Worm (Caenorhabditis elegans) whole organism, dauer: ENCODE data around the gene srw-94.

ENCODE experiments used
- unc-62 ChIP-seq: sonication (generic microtip); optimal IDR thresholded peaks from 2 replicates; lab custom pipeline; 2017; ENCODE audit warnings: missing biosample characterization, missing genetic modification reagents, missing genetic modification characterization

Gene srw-94

DNA sequence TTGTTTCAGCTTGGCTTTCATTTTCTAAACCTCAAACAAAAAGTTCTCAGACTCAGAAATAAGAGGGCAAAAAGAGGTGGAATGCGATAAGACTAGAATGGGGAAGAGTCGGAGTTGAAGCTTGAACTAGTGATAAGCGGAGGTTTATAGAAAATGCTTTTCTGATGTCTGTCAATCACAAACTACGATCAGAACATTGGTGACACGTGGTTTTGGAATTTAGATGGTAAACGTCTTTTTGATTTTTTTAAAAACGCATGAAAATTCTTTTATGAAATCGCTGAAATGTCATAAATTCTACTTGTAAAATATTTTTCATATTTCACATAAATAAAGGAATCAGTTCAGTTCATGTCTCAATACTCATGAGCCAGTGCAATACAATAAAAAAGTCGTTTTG is 6.8 kb downstream of the srw-94 start, which contains the start of gene H06H21.8:
Gene H06H21.8, minus strand, starts transcription at position 78 of the 400 bp plus-strand sequence.
- no peak for TF ChIP-seq unc-62

DNA sequence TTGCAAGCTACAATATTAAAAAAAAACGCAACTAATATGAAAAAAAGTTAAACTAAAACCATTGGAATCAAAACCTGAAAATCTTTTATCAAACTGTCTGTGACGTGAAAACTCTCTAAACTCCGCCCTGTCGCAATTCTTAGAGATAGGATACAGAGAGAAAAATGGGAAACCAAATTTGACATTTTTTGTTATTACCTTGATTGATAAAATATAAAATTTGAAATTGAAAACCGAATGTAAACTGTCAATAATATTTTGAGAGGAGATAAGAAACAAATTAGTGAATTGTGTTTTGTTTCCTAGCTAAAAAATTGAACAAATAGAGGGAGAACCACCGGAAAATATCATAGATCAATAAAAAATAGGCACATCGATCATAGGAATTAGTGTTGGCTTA is 7.6 kb downstream of the srw-94 start:
- TF ChIP-seq unc-62: no peak

DNA sequence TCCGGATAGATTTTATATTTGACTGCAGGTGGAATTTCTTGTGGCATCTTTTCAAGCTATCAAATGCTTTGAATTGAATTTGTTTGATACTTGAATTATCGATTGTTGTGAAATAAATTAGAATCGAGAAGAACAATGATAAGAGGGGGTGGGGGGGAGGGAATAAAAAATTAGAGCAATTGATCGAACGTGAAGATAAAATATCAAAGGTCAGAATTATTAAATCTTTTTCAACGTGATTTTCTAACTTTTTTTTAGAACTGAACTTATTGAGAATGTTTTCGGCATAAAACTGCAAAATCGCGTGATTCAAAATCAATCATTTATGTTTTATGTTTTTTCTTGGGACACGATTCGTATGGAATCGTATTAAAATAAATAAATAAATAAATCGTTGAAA is 12.9 kb downstream of the srw-94 start, which contains the start of gene mpz-4:
Gene mpz-4, minus strand, starts transcription at position 101 of the 400 bp plus-strand sequence.
- no peak for TF ChIP-seq unc-62

DNA sequence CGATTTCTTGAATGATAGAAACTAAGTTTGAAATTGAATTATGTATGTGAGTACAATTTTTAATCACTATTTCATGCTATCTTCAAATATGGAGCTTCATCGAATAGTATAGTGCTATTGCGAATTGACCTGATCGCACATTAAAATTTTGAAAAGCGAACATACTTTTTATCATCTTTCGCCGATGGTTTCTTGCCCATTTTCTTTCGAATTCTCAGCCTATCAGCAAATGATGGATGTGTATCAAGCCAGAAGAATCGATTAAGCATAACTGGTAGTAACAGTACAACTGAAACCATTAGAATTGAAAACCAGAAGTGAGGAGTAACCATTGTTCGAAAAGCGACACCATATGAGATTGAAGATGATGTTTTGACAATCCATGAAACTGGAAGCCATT is 15.4 kb downstream of the srw-94 start:
- no peak for TF ChIP-seq unc-62

DNA sequence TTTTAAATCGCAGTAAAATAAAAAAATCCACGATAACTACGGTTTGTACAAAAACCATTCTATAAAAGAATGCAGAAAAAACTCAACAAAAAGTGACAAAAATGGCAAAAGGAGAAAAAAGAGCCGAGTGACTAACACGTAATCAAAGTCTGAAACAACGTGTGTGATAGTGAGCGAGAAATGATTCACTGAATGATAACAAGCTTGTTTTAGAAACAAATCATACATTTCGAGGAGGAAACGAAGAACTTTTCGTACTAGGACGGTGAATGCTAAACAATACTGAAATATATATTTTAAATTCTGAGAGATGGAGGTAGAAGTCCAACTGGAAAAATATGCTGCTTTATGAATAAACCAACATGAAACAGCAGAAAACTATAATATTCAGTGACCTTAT is 27.7 kb downstream of the srw-94 start:
- no peak for TF ChIP-seq unc-62

DNA sequence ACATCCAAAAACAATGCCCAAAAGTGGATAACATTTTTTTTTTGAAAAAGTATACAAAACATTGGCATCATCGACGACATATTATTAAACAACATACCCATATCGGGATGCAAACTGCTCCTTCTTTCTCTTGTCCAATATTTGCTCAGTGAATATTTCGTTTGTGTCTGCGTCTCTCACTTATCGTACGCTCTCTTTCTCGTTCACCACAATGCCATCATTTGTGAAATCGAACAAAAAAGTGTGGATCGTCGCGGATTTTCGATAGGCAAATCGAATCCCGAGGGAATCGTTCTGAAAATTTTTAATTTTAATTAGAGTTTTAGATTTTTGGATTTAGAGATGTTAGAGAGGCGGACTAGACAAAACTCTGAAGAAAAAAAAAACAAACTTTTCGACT is 32.5 kb downstream of the srw-94 start, which contains the start of gene tat-2:
Gene tat-2, minus strand, starts transcription at position 101 of the 400 bp plus-strand sequence.
- no peak for TF ChIP-seq unc-62

DNA sequence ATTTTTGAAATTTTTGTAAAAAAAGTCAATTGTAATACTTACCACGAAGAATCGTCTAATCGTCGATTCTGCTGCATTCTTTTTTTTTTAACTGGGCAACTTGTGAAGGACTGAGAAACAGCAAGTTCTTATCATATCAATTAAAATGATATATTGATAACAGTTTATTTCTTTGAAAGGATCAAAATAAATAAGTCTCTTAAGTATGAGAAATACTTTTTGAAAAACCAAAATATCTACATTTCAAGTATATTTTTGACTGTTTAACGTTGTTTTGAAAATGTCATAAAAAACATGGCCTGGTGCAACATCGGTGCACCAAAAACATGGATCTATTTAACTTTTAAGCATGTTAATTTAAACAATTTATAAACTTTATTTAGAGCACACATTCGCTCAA is 41.9 kb downstream of the srw-94 start, which contains the start of gene Y17G9A.2:
Gene Y17G9A.2, minus strand, starts transcription at position 101 of the 400 bp plus-strand sequence.
- TF ChIP-seq unc-62: no peak

DNA sequence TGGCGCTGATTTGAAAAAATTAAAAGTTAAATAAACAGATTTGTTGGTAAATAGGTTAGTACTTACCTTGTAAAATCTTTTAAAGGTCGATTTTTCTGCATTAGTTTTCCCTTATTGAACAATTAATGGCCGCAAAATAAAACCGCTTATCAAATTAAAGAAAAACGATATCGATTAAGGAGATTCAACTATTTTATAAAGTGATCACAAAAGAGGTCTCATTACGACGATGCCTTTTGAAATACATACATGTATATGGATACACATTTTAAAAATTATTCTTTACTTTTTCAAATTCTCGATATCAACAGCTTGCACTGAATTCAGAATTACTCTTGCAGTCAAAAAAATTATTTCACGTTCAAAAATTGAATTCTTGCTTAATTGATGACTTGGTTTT is 44.3 kb downstream of the srw-94 start, which contains the start of gene Y17G9A.3:
Gene Y17G9A.3, minus strand, starts transcription at position 101 of the 400 bp plus-strand sequence.
- TF ChIP-seq unc-62: no peak

DNA sequence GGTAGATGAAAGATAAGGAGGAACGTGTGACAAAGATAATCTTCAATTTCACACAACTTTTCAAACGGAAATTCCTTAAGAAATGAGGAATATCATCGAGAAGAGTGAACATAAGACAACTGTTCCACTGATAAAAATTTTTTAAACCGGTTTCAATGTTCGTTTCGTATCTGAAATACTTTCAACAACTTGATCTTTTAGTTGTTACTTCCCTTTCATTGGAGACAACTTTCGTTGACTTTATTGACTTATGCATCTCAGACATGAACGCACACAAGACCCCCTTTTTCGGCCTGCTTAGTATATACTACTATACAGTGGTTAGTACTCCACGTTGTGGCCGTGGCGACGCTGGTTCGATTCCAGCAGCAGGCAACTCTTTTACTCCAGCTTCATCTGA is 47.2 kb downstream of the srw-94 start, which contains the start of the genes Y17G9A.4 and str-173:
Gene Y17G9A.4, minus strand, starts transcription at position 101 of the 400 bp plus-strand sequence.
Gene str-173, plus strand, starts transcription at position 325 of the 400 bp plus-strand sequence.
- no peak for TF ChIP-seq unc-62

DNA sequence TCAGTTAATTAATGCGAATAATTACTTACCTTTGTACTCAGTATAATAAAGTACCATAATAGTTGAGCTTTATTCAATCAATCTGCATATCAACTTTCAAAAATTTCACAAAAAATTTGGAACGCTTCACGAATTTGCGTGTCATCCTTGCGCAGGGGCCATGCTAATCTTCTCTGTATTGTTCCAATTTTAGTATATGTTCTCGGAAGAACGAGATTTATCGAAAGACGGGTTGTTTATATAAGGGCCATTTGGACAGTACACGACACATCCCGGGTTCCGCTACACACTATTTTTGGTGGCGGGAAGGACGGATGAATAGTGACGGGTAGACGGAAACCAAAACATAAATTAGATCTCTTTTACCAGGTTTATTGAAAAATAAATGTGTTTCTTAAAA is 50.2 kb downstream of the srw-94 start:
- no peak for TF ChIP-seq unc-62

DNA sequence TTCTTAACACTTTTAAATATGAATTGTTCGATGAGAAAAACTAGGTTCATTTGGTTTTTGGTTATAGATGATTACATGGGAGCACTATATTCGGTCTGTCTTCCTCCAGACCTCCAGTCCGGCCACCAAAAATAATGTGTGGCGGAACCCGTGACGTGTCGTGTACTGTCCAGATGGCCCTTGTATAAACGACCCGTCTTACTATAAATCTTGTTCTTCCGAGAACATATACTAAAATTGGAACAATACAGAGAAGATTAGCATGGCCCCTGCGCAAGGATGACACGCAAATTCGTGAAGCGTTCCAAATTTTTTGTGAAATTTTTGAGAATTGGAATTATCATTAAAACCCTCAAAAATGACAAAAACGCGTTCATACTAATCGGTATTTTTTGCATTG is 52.3 kb downstream of the srw-94 start:
- TF ChIP-seq unc-62: no peak
